Worm (Caenorhabditis elegans): ENCODE data around the gene mps-2.
A peak's percentile ranks its signal among the peaks of the same experiment; 100 is the strongest.

The mps-2 gene

DNA sequence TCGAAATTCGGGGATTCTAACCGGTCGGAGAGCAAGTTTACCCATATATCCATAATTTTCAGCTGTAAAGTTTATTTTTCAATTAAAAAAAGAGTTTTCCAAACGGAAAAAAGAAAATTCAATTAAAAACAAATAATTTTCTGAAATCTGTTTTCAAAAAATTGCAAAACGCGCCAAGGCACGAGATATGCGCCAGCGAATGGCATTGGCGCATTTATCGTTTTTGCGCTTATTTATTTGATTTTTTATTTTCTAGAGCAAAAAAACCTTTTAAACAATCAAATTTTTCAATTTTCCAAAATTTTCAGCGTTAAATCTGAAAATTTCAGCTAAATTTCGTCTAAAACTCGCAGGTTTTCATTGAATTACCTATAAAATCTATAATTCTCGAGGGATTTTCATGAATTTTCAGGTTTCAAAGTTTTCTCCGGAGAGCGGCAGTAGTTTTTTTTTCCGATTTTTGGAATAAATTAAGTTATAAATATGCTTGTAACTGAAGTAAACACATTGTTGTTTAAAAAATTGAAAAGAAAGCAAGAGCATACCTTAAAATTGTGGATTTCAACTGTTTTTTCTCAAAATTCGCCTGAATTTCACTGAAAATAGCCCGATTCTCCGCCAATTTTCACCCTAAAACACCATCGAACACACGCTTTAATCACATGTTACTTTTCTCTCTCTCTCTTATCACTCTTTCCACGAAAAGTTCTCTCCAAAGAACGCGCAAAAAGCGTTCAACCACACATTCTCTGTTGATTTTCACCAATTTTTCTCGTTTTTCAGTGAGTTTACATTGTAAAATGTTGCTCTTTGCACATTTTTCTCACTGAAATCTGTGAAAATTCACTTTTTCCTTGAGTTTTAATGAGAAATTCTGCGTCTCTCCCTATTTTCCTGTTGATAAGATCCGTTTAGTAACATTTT is 26.1 kb downstream of the mps-2 start, which contains the start of gene B0432.10:
TSS of gene B0432.10 (minus strand) at position 649 of the 924 bp plus-strand sequence.
- TF ChIP-seq ama-1 (optimal IDR thresholded peaks at IDR 0.05) = peak; percentile 40
- TF ChIP-seq skn-1 (tag; optimal IDR thresholded peaks at IDR 0.05) = peak; percentile 69
- TF ChIP-seq hmg-11 (tag; optimal IDR thresholded peaks at IDR 0.05) = peak; percentile 18
- peak; percentile 42 for TF ChIP-seq lsy-12 (tag; optimal IDR thresholded peaks at IDR 0.05)
- peak; percentile 91 for TF ChIP-seq pqm-1 (tag; optimal IDR thresholded peaks at IDR 0.05)
- TF ChIP-seq unc-62 (GFP tag; optimal IDR thresholded peaks at IDR 0.05) = no peak
- TF ChIP-seq lin-39 (tag; optimal IDR thresholded peaks at IDR 0.05) = peak; percentile 26
- TF ChIP-seq egl-5 (tag; optimal IDR thresholded peaks at IDR 0.05) = peak; percentile 58
- TF ChIP-seq nhr-23 (tag; optimal IDR thresholded peaks at IDR 0.05) = peak; percentile 90
- TF ChIP-seq pha-4 (tag; optimal IDR thresholded peaks at IDR 0.05) = peak; percentile 94
- peak; percentile 32 for TF ChIP-seq elt-2 (tag; optimal IDR thresholded peaks at IDR 0.05)
- TF ChIP-seq ceh-82 (tag; optimal IDR thresholded peaks at IDR 0.05) = peak; percentile 47
- peak; percentile 57 for TF ChIP-seq nhr-25 (tag; optimal IDR thresholded peaks at IDR 0.05)
- TF ChIP-seq unc-39 (tag; optimal IDR thresholded peaks at IDR 0.05) = no peak
- TF ChIP-seq lin-15B (tag; optimal IDR thresholded peaks at IDR 0.05) = peak; percentile 92
- TF ChIP-seq fkh-10 (GFP tag; optimal IDR thresholded peaks at IDR 0.05) = peak; percentile 8
- peak; percentile 18 for TF ChIP-seq ceh-28 (tag; optimal IDR thresholded peaks at IDR 0.05)
- TF ChIP-seq nfya-1 (tag; optimal IDR thresholded peaks at IDR 0.05; ENCODE audit: insufficient read depth) = peak; percentile 88
- peak; percentile 91 for TF ChIP-seq snpc-4 (tag; optimal IDR thresholded peaks at IDR 0.05)
- TF ChIP-seq nhr-76 (tag; optimal IDR thresholded peaks at IDR 0.05) = no peak
- TF ChIP-seq ceh-16 (tag; optimal IDR thresholded peaks at IDR 0.05) = no peak
- no peak for TF ChIP-seq fkh-2 (tag; optimal IDR thresholded peaks at IDR 0.05)
- TF ChIP-seq R02D3.7 (tag; optimal IDR thresholded peaks at IDR 0.05) = peak; percentile 56

DNA sequence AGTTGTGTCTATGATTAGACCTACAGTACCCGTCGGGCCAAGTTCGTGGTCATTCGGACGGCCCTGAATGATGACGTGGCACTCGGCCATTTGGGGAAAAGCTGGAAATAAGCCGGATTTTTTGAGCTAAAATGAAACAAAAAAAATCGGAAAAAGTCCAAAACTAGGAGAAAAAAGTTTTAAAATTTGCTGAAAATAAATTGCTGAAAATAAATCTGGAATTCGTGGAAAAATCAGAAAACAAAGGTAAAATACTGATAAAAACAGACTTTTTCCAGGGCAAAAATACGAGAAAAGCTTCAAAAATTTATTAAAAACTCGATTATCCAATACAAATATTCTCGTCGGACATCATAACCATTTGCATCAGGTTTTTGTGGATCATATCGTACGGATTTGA is 28.4 kb downstream of the mps-2 start, which contains the start of gene B0432.9:
TSS of gene B0432.9 (minus strand) at position 101 of the 400 bp plus-strand sequence.
- TF ChIP-seq sea-2 (GFP tag; optimal IDR thresholded peaks at IDR 0.05) = no peak
- no peak for TF ChIP-seq daf-12 (tag; optimal IDR thresholded peaks at IDR 0.05)
- no peak for TF ChIP-seq snpc-4 (tag; optimal IDR thresholded peaks at IDR 0.05)
- TF ChIP-seq pha-4 (tag; optimal IDR thresholded peaks at IDR 0.05) = no peak
- TF ChIP-seq ztf-4 (tag; optimal IDR thresholded peaks at IDR 0.05) = no peak
- TF ChIP-seq fkh-2 (tag; optimal IDR thresholded peaks at IDR 0.05) = no peak
- TF ChIP-seq zag-1 (tag; optimal IDR thresholded peaks at IDR 0.05) = no peak
- no peak for TF ChIP-seq ceh-82 (tag; optimal IDR thresholded peaks at IDR 0.05)
- no peak for TF ChIP-seq nhr-25 (tag; optimal IDR thresholded peaks at IDR 0.05)

DNA sequence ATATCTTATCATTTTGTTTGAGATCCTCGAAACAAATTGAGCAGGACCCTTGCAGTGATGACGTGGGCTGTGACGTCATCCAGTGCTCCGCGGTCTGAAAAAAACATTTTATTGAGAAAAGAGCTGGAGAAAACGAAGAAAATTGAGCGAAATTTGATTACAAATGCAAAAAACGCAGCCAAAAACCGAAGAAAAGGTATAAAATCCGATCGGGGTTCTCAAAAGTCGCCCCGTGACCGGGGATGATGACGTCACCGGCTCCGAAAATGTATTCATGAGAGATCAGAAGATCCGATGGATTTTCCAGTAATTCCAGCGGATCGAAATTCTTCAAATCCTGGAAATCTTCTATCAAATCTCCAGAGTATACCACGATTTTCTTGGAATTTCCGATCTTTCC is 29.5 kb downstream of the mps-2 start, which contains the start of gene trul-1:
TSS of gene trul-1 (minus strand) at position 101 of the 400 bp plus-strand sequence.
- no peak for TF ChIP-seq elt-3 (tag; optimal IDR thresholded peaks at IDR 0.05)
- TF ChIP-seq ztf-11 (tag; optimal IDR thresholded peaks at IDR 0.05) = no peak
- no peak for TF ChIP-seq egl-5 (tag; optimal IDR thresholded peaks at IDR 0.05)
- TF ChIP-seq pqm-1 (tag; optimal IDR thresholded peaks at IDR 0.05) = no peak
- no peak for TF ChIP-seq egl-27 (tag; optimal IDR thresholded peaks at IDR 0.05)
- TF ChIP-seq nhr-237 (tag; optimal IDR thresholded peaks at IDR 0.05) = no peak
- TF ChIP-seq aly-2 (tag; optimal IDR thresholded peaks at IDR 0.05) = no peak
- TF ChIP-seq ama-1 (optimal IDR thresholded peaks at IDR 0.05) = no peak
- TF ChIP-seq fkh-2 (tag; optimal IDR thresholded peaks at IDR 0.05) = no peak
- no peak for TF ChIP-seq mdl-1 (tag; optimal IDR thresholded peaks at IDR 0.05)
- TF ChIP-seq ceh-28 (tag; optimal IDR thresholded peaks at IDR 0.05) = no peak
- no peak for TF ChIP-seq sea-2 (GFP tag; optimal IDR thresholded peaks at IDR 0.05)
- no peak for TF ChIP-seq nhr-25 (tag; optimal IDR thresholded peaks at IDR 0.05)
- TF ChIP-seq ceh-9 (tag; optimal IDR thresholded peaks at IDR 0.05) = no peak
- no peak for TF ChIP-seq eor-1 (tag; optimal IDR thresholded peaks at IDR 0.05)
- no peak for TF ChIP-seq unc-39 (tag; optimal IDR thresholded peaks at IDR 0.05)
- TF ChIP-seq lsy-12 (tag; optimal IDR thresholded peaks at IDR 0.05) = no peak
- no peak for TF ChIP-seq lin-39 (tag; optimal IDR thresholded peaks at IDR 0.05)

DNA sequence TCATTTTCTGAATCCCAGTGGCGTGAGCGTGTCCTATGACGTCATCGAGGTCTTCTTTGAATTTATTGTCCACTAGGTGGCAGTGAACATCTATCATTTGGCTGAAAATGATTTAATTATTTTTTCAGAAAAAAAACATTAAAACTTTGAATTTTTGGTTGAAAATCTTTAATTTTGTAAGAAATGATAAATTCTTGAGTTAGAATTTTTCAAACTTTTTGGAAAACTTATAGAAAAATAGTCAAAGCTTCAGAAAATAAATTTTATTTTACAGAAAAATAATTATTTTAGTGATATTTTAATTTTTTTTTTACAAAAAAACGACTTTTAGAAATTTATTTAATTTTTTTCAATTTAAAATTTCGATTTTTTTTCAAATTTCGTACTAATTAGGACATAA is 33.4 kb downstream of the mps-2 start, which contains the start of gene B0432.8:
TSS of gene B0432.8 (minus strand) at position 101 of the 400 bp plus-strand sequence.
- TF ChIP-seq nhr-28 (tag; optimal IDR thresholded peaks at IDR 0.05) (no peak), ama-1 (optimal IDR thresholded peaks at IDR 0.05) (no peak), zag-1 (tag; optimal IDR thresholded peaks at IDR 0.05) (no peak), nfya-1 (tag; optimal IDR thresholded peaks at IDR 0.05; ENCODE audit: insufficient read depth) (no peak), pha-4 (tag; optimal IDR thresholded peaks at IDR 0.05) (no peak), ceh-16 (tag; optimal IDR thresholded peaks at IDR 0.05) (no peak), R02D3.7 (tag; optimal IDR thresholded peaks at IDR 0.05) (no peak), ceh-82 (tag; optimal IDR thresholded peaks at IDR 0.05) (no peak), fkh-10 (GFP tag; optimal IDR thresholded peaks at IDR 0.05) (no peak)
